Worm (Caenorhabditis elegans) whole organism, L3 larva: ENCODE measurements around the gene C50H2.13.

Source experiments
- R02D3.7 ChIP-seq: fragments of 150-350 bp; optimal IDR thresholded peaks from 2 replicates; lab custom pipeline; 2014; ENCODE audit warnings: missing biosample characterization, missing genetic modification characterization
- nhr-11 ChIP-seq: fragments of 150-350 bp; optimal IDR thresholded peaks from 2 replicates; lab custom pipeline; 2014; ENCODE audit warnings: missing biosample characterization, missing genetic modification characterization
- pha-4 ChIP-seq: fragments of 150-350 bp; optimal IDR thresholded peaks from 2 replicates; lab custom pipeline; 2014; ENCODE audit warnings: missing biosample characterization, missing genetic modification reagents, missing genetic modification characterization
- pqm-1 ChIP-seq: fragments of 150-350 bp; optimal IDR thresholded peaks from 2 replicates; lab custom pipeline; 2017; ENCODE audit warnings: missing biosample characterization, missing genetic modification characterization, inconsistent platforms
- snpc-4 ChIP-seq: fragments of 150-350 bp; optimal IDR thresholded peaks from 2 replicates; lab custom pipeline; 2014; ENCODE audit warnings: missing biosample characterization, missing genetic modification characterization
- unc-39 ChIP-seq: sonication (generic microtip); optimal IDR thresholded peaks from 4 replicates; lab custom pipeline; 2017; ENCODE audit warnings: missing biosample characterization, missing genetic modification characterization

DNA sequence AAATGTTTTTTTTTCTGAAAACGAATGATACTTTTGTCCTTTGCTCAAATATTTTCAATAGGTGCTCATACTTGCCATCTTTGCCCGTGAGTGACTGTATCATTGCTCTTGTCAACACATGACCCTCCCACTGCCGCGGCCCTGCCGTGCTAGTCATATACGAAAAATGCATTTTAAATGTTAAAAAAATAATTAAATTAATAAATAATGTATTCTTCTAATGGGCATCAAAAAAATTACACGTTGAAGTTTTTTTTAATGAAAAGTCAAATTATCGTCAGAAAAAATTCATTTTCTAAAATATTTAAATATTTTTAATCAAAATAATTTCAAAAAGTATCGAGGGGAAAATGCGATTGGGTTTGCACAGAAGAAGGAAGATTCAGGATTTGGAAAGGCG lies 3.9 kb upstream of the C50H2.13 start, which contains the start of gene C50H2.7:
- TF ChIP-seq pqm-1 (tag; lab: Kevin White, UChicago) (no peak), pha-4 (tag; lab: Kevin White, UChicago) (no peak), snpc-4 (no peak), unc-39 (tag; lab: Kevin White, UChicago) (no peak), nhr-11 (no peak), R02D3.7 (tag; lab: Kevin White, UChicago) (no peak)
